Fruit fly (Drosophila melanogaster) whole organism, pupa: ENCODE results near the gene Sec71.

Experiments used
- CG10348 ChIP-seq: fragments of 200-800 bp; sonication (Bioruptor generic); IDR thresholded peaks from 2 replicates; pipeline ENCODE4 v1.3.6; 2022; ENCODE audit warnings: missing biosample characterization, missing genetic modification characterization
- CG13204 ChIP-seq: fragments of 200-800 bp; sonication (Bioruptor generic); optimal IDR thresholded peaks from 2 replicates; lab custom pipeline; 2018; ENCODE audit warnings: missing biosample characterization, mild to moderate bottlenecking, missing genetic modification characterization, moderate library complexity
- CG34367 ChIP-seq: fragments of 200-800 bp; sonication (Bioruptor generic); optimal IDR thresholded peaks from 2 replicates; lab custom pipeline; 2018; ENCODE audit warnings: missing biosample characterization, mild to moderate bottlenecking, missing genetic modification characterization
- CG9948 ChIP-seq: fragments of 200-800 bp; sonication (Bioruptor generic); optimal IDR thresholded peaks from 2 replicates; lab custom pipeline; 2018; ENCODE audit warnings: missing biosample characterization, mild to moderate bottlenecking, missing genetic modification characterization, moderate library complexity
- D1 ChIP-seq: fragments of 200-800 bp; sonication (Bioruptor generic); optimal IDR thresholded peaks from 2 replicates; lab custom pipeline; 2018; ENCODE audit warnings: missing biosample characterization, mild to moderate bottlenecking, missing genetic modification characterization, moderate library complexity
- Pif1B ChIP-seq: fragments of 200-800 bp; sonication (Bioruptor generic); optimal IDR thresholded peaks from 3 replicates; lab custom pipeline; 2016; ENCODE audit warnings: missing biosample characterization, missing genetic modification characterization
- fd96Ca ChIP-seq: fragments of 200-800 bp; sonication (Bioruptor generic); IDR thresholded peaks from 3 replicates; pipeline ENCODE4 v1.3.6; 2022; ENCODE audit warnings: missing biosample characterization, missing genetic modification characterization
- gl ChIP-seq: fragments of 200-800 bp; sonication (Bioruptor generic); optimal IDR thresholded peaks from 2 replicates; lab custom pipeline; 2018; ENCODE audit warnings: missing biosample characterization, mild to moderate bottlenecking, missing genetic modification characterization

- TF ChIP-seq CG13204 (GFP tag; lab: Kevin White, UChicago) (no peak), D1 (tag; lab: Kevin White, UChicago) (no peak), fd96Ca (GFP tag; lab: Robert Waterston, UW) (no peak), CG9948 (tag; lab: Kevin White, UChicago) (no peak), gl (tag; lab: Kevin White, UChicago) (no peak), CG10348 (GFP tag; lab: Robert Waterston, UW) (no peak), Pif1B (GFP tag; lab: Kevin White, UChicago) (no peak), CG34367 (tag; lab: Kevin White, UChicago) (no peak)
These were observed 9.8 kb downstream of the Sec71 start, which contains the start of gene CAH1 for dm6 chr2L:13803032-13803661.
